Worm (Caenorhabditis elegans): ENCODE measurements around the gene F15G9.1.

ce11 chrX:9677927-9678326 is 28.3 kb upstream of the F15G9.1 start:
- TF ChIP-seq cog-1 (tag; optimal IDR thresholded peaks at IDR 0.05) (no peak), flt-1 (GFP tag; IDR thresholded peaks at IDR 0.05) (no peak)
